Fruit fly (Drosophila melanogaster) whole organism, embryonic: ENCODE measurements around the gene CG43318.
A peak's percentile ranks its signal among the peaks of the same experiment; 100 is the strongest.

Source experiments
- Aef1 ChIP-seq: fragments of 200-800 bp; sonication (Bioruptor generic); IDR thresholded peaks from 3 replicates; pipeline ENCODE4 v1.3.6; 2022; ENCODE audit warnings: missing biosample characterization, missing genetic modification characterization
- Atf-2 ChIP-seq: fragments of 200-800 bp; sonication (Bioruptor generic); optimal IDR thresholded peaks from 2 replicates; lab custom pipeline; 2016; ENCODE audit warnings: missing biosample characterization, missing genetic modification characterization
- Atf3 ChIP-seq: fragments of 200-800 bp; sonication (Bioruptor generic); optimal IDR thresholded peaks from 3 replicates; lab custom pipeline; 2016; ENCODE audit warnings: missing biosample characterization, missing genetic modification characterization
- B-H1 ChIP-seq: fragments of 200-800 bp; sonication (Bioruptor generic); IDR thresholded peaks from 3 replicates; pipeline ENCODE4 v1.3.6; 2022; ENCODE audit warnings: missing biosample characterization, missing genetic modification characterization
- CG11093 ChIP-seq: fragments of 200-800 bp; sonication (Bioruptor generic); IDR thresholded peaks from 3 replicates; pipeline ENCODE4 v1.3.6; 2022; ENCODE audit warnings: missing biosample characterization, missing genetic modification characterization
- CG11247 ChIP-seq: fragments of 200-800 bp; sonication (Bioruptor generic); IDR thresholded peaks from 2 replicates; pipeline ENCODE4 v1.3.6; 2022; ENCODE audit warnings: missing biosample characterization, missing genetic modification characterization
- CG11504 ChIP-seq: fragments of 200-800 bp; sonication (Bioruptor generic); optimal IDR thresholded peaks from 3 replicates; lab custom pipeline; 2019; ENCODE audit warnings: missing biosample characterization, mild to moderate bottlenecking, missing genetic modification characterization, moderate library complexity
- CG11695 ChIP-seq: fragments of 200-800 bp; sonication (Bioruptor generic); IDR thresholded peaks from 3 replicates; pipeline ENCODE4 v1.3.6; 2022; ENCODE audit warnings: missing biosample characterization, missing genetic modification characterization
- CG12219 ChIP-seq: fragments of 200-800 bp; sonication (Bioruptor generic); optimal IDR thresholded peaks from 3 replicates; lab custom pipeline; 2018; ENCODE audit warnings: missing biosample characterization, mild to moderate bottlenecking, missing genetic modification characterization
- CG13775 ChIP-seq: fragments of 200-800 bp; sonication (Bioruptor generic); optimal IDR thresholded peaks from 3 replicates; lab custom pipeline; 2017; ENCODE audit warnings: missing biosample characterization, mild to moderate bottlenecking, missing genetic modification characterization
- CG15514 ChIP-seq: fragments of 200-800 bp; sonication (Bioruptor generic); optimal IDR thresholded peaks from 3 replicates; lab custom pipeline; 2017; ENCODE audit warnings: missing biosample characterization, missing genetic modification characterization, mild to moderate bottlenecking, moderate library complexity, missing genetic modification reagents
- CG1603 ChIP-seq: fragments of 200-800 bp; sonication (Bioruptor generic); optimal IDR thresholded peaks from 2 replicates; lab custom pipeline; 2019; ENCODE audit warnings: missing biosample characterization, mild to moderate bottlenecking, missing genetic modification characterization, moderate library complexity
- CG2889 ChIP-seq: fragments of 200-800 bp; sonication (Bioruptor generic); IDR thresholded peaks from 3 replicates; pipeline ENCODE4 v1.3.6; 2022; ENCODE audit warnings: missing biosample characterization, missing genetic modification characterization
- CG30403 ChIP-seq: fragments of 200-800 bp; sonication (Bioruptor generic); optimal IDR thresholded peaks from 3 replicates; lab custom pipeline; 2016; ENCODE audit warnings: missing biosample characterization, missing genetic modification characterization
- CG32772 ChIP-seq: fragments of 200-800 bp; sonication (Bioruptor generic); IDR thresholded peaks from 2 replicates; pipeline ENCODE4 v1.3.6; 2022; ENCODE audit warnings: missing biosample characterization, missing genetic modification characterization
- CG3847 ChIP-seq: fragments of 200-800 bp; sonication (Bioruptor generic); IDR thresholded peaks from 2 replicates; pipeline ENCODE4 v1.3.6; 2022; ENCODE audit warnings: missing biosample characterization, missing genetic modification characterization
- CG42726 ChIP-seq: fragments of 200-800 bp; sonication (Bioruptor generic); IDR thresholded peaks from 2 replicates; pipeline ENCODE4 v1.3.6; 2022; ENCODE audit warnings: missing biosample characterization, missing genetic modification characterization; ENCODE audit not compliant: partially characterized antibody
- CG4730 ChIP-seq: fragments of 200-800 bp; sonication (Bioruptor generic); IDR thresholded peaks from 2 replicates; pipeline ENCODE4 v1.3.6; 2022; ENCODE audit warnings: missing biosample characterization, missing genetic modification characterization
- CG8924 ChIP-seq: fragments of 200-800 bp; optimal IDR thresholded peaks from 3 replicates; lab custom pipeline; 2019; ENCODE audit warnings: missing biosample characterization, mild to moderate bottlenecking, missing genetic modification characterization, moderate library complexity
- CoRest ChIP-seq: fragments of 200-800 bp; sonication (Bioruptor generic); optimal IDR thresholded peaks from 3 replicates; lab custom pipeline; 2018; ENCODE audit warnings: missing biosample characterization, mild to moderate bottlenecking, missing genetic modification characterization, moderate library complexity
- Dek ChIP-seq: fragments of 200-800 bp; sonication (Bioruptor generic); optimal IDR thresholded peaks from 3 replicates; lab custom pipeline; 2019; ENCODE audit warnings: missing biosample characterization, mild to moderate bottlenecking, missing genetic modification characterization, moderate library complexity
- Hey ChIP-seq: fragments of 200-800 bp; sonication (Bioruptor generic); optimal IDR thresholded peaks from 3 replicates; lab custom pipeline; 2018; ENCODE audit warnings: missing biosample characterization, mild to moderate bottlenecking, missing genetic modification characterization
- HmgD ChIP-seq: fragments of 200-800 bp; sonication (Bioruptor generic); optimal IDR thresholded peaks from 3 replicates; lab custom pipeline; 2016; ENCODE audit warnings: missing biosample characterization, missing genetic modification characterization
- Med ChIP-seq: fragments of 200-800 bp; sonication (Bioruptor generic); peaks from one replicate; lab custom pipeline; 2016; ENCODE audit warnings: missing biosample characterization, missing genetic modification characterization, mild to moderate bottlenecking, inconsistent platforms, moderate library complexity
- Nf-YB ChIP-seq: fragments of 200-800 bp; sonication (Bioruptor generic); optimal IDR thresholded peaks from 3 replicates; lab custom pipeline; 2019; ENCODE audit warnings: missing biosample characterization, mild to moderate bottlenecking, missing genetic modification characterization, moderate library complexity
- Opbp ChIP-seq: fragments of 200-800 bp; sonication (Bioruptor generic); IDR thresholded peaks from 3 replicates; pipeline ENCODE4 v1.3.6; 2022; ENCODE audit warnings: missing biosample characterization, missing genetic modification characterization; ENCODE audit not compliant: partially characterized antibody
- Pdp1 ChIP-seq, 2 experiments: fragments of 200-800 bp; sonication (Bioruptor generic); optimal IDR thresholded peaks; 3 replicates each; lab custom pipeline; 2016; ENCODE audit warnings: missing biosample characterization in 2 of 2, missing genetic modification characterization in 2 of 2, mild to moderate bottlenecking in 1 of 2, moderate library complexity in 1 of 2
- Scr ChIP-seq: fragments of 200-800 bp; sonication (Bioruptor generic); IDR thresholded peaks from 2 replicates; pipeline ENCODE4 v1.3.6; 2022; ENCODE audit warnings: missing biosample characterization, missing genetic modification characterization; ENCODE audit not compliant: partially characterized antibody
- chn ChIP-seq: fragments of 200-800 bp; sonication (Bioruptor generic); optimal IDR thresholded peaks from 2 replicates; lab custom pipeline; 2016; ENCODE audit warnings: missing biosample characterization, missing genetic modification characterization
- ci ChIP-seq: fragments of 200-800 bp; sonication (Bioruptor generic); IDR thresholded peaks from 3 replicates; pipeline ENCODE4 v1.3.6; 2022; ENCODE audit warnings: missing biosample characterization, missing genetic modification characterization
- crc ChIP-seq: fragments of 200-800 bp; sonication (Bioruptor generic); optimal IDR thresholded peaks from 2 replicates; lab custom pipeline; 2016; ENCODE audit warnings: missing biosample characterization, missing genetic modification characterization
- crp ChIP-seq, 2 experiments: fragments of 200-800 bp; sonication (Bioruptor generic); optimal IDR thresholded peaks; 2 replicates in 1 of 2; 3 replicates in 1 of 2; lab custom pipeline; 2017; ENCODE audit warnings: missing biosample characterization in 2 of 2, missing genetic modification characterization in 2 of 2, mild to moderate bottlenecking in 1 of 2, moderate library complexity in 1 of 2
- emc ChIP-seq: fragments of 200-800 bp; sonication (Bioruptor generic); optimal IDR thresholded peaks from 2 replicates; lab custom pipeline; 2016; ENCODE audit warnings: missing biosample characterization, missing genetic modification characterization
- ems ChIP-seq: fragments of 200-800 bp; sonication (Bioruptor generic); optimal IDR thresholded peaks from 3 replicates; lab custom pipeline; 2016; ENCODE audit warnings: missing biosample characterization, missing genetic modification characterization
- eyg ChIP-seq: fragments of 200-800 bp; sonication (Bioruptor generic); optimal IDR thresholded peaks from 3 replicates; lab custom pipeline; 2016; ENCODE audit warnings: missing biosample characterization, missing genetic modification characterization
- fd64A ChIP-seq: fragments of 200-800 bp; sonication (Bioruptor generic); optimal IDR thresholded peaks from 3 replicates; lab custom pipeline; 2018; ENCODE audit warnings: missing biosample characterization, mild to moderate bottlenecking, missing genetic modification characterization
- fru ChIP-seq: fragments of >200 bp; optimal IDR thresholded peaks from 2 replicates; lab custom pipeline; 2017
- ftz-f1 ChIP-seq: fragments of 200-800 bp; sonication (Bioruptor generic); optimal IDR thresholded peaks from 2 replicates; lab custom pipeline; 2016; ENCODE audit warnings: missing biosample characterization, missing genetic modification characterization
- gce ChIP-seq: fragments of 200-800 bp; sonication (Bioruptor generic); IDR thresholded peaks from 3 replicates; pipeline ENCODE4 v1.3.6; 2022; ENCODE audit warnings: missing biosample characterization, missing genetic modification characterization
- gem ChIP-seq: fragments of 200-800 bp; sonication (Bioruptor generic); optimal IDR thresholded peaks from 2 replicates; lab custom pipeline; 2019; ENCODE audit warnings: missing biosample characterization, mild to moderate bottlenecking, missing genetic modification characterization, moderate library complexity
- grau ChIP-seq: fragments of 200-800 bp; optimal IDR thresholded peaks from 3 replicates; lab custom pipeline; 2019; ENCODE audit warnings: missing biosample characterization, mild to moderate bottlenecking, missing genetic modification characterization, moderate library complexity
- h ChIP-seq: fragments of >200 bp; optimal IDR thresholded peaks from 2 replicates; lab custom pipeline; 2017
- phol ChIP-seq: fragments of 200-800 bp; sonication (Bioruptor generic); optimal IDR thresholded peaks from 3 replicates; lab custom pipeline; 2018; ENCODE audit warnings: missing biosample characterization, mild to moderate bottlenecking, missing genetic modification characterization, moderate library complexity
- run ChIP-seq: fragments of 200-800 bp; sonication (Bioruptor generic); optimal IDR thresholded peaks from 3 replicates; lab custom pipeline; 2018; ENCODE audit warnings: missing biosample characterization, mild to moderate bottlenecking, missing genetic modification characterization
- sc ChIP-seq, 3 experiments: fragments of >200 bp in 2 of 3; fragments of 200-800 bp in 1 of 3; sonication (Bioruptor generic) in 1 of 3; optimal IDR thresholded peaks; 2 replicates in 2 of 3; 3 replicates in 1 of 3; lab custom pipeline; 2017; ENCODE audit warnings: mild to moderate bottlenecking in 1 of 3, missing biosample characterization in 1 of 3, missing genetic modification characterization in 1 of 3, missing genetic modification reagents in 1 of 3
- sna ChIP-seq: fragments of 200-800 bp; sonication (Bioruptor generic); IDR thresholded peaks from 2 replicates; pipeline ENCODE4 v1.3.6; 2022; ENCODE audit warnings: missing biosample characterization, missing genetic modification characterization; ENCODE audit not compliant: partially characterized antibody
- sr ChIP-seq: fragments of 200-800 bp; sonication (Bioruptor generic); IDR thresholded peaks from 3 replicates; pipeline ENCODE4 v1.3.6; 2022; ENCODE audit warnings: missing biosample characterization, missing genetic modification characterization
- tin ChIP-seq: fragments of 200-800 bp; sonication (Bioruptor generic); optimal IDR thresholded peaks from 3 replicates; lab custom pipeline; 2016; ENCODE audit warnings: missing biosample characterization, missing genetic modification characterization
- tll ChIP-seq, 2 experiments: fragments of 200-800 bp in 1 of 2; fragments of >200 bp in 1 of 2; sonication (Bioruptor generic) in 1 of 2; optimal IDR thresholded peaks; 2 replicates each; lab custom pipeline; 2017 to 2019; ENCODE audit warnings: missing biosample characterization in 2 of 2, missing genetic modification characterization in 2 of 2, mild to moderate bottlenecking in 1 of 2, moderate library complexity in 1 of 2
- tna ChIP-seq: fragments of 200-800 bp; sonication (Bioruptor generic); IDR thresholded peaks from 2 replicates; pipeline ENCODE4 v1.3.6; 2022; ENCODE audit warnings: missing biosample characterization, missing genetic modification characterization; ENCODE audit not compliant: partially characterized antibody
- ttk ChIP-seq: fragments of 200-800 bp; sonication (Bioruptor generic); IDR thresholded peaks from 2 replicates; pipeline ENCODE4 v2.1.2; 2022; ENCODE audit warnings: missing biosample characterization, missing genetic modification characterization

The CG43318 gene

DNA sequence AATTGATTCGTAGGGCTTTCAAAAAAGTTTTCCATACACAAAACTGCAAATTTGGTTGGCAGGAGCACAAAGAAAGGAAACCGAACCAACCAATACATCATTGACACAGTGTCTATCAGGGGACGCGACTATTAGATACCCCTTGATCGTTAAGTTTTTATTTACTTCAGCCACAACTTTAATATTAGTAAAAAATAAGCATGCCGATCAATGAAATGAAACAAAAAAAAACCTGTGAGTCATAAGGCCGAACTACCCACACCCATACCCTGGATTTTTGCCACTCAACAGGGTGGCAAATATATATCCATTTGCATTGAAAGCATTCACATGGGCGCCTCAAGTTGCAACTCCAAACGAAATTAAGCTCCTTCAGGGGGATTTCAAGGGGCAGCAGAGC, 17.0 kb downstream of the CG43318 start (continued):
- TF ChIP-seq CG11093 (GFP tag; lab: Robert Waterston, UW), result no peak
- TF ChIP-seq CoRest (tag; lab: Kevin White, UChicago), result no peak
- no peak for TF ChIP-seq sna (GFP tag; lab: Robert Waterston, UW)
- TF ChIP-seq CG8924 (tag; lab: Kevin White, UChicago), result no peak
- TF ChIP-seq ftz-f1 (GFP tag; lab: Kevin White, UChicago), result no peak
- no peak for TF ChIP-seq sc (optimal IDR thresholded peaks at IDR 0.05; lab: Kevin White, UChicago)
- no peak for TF ChIP-seq sc (GFP tag; optimal IDR thresholded peaks at IDR 0.05; lab: Kevin White, UChicago)
- TF ChIP-seq eyg (GFP tag; lab: Kevin White, UChicago), result no peak
- peak; percentile 43 for TF ChIP-seq chn (GFP tag; lab: Kevin White, UChicago)
- no peak for TF ChIP-seq emc
- no peak for TF ChIP-seq CG12219
- no peak for TF ChIP-seq tin (GFP tag; lab: Kevin White, UChicago)
- TF ChIP-seq Nf-YB (GFP tag; lab: Kevin White, UChicago), result no peak
- no peak for TF ChIP-seq ems
- no peak for TF ChIP-seq CG30403 (GFP tag; lab: Kevin White, UChicago)
- TF ChIP-seq Med (GFP tag; lab: Kevin White, UChicago), result no peak
- no peak for TF ChIP-seq CG32772 (GFP tag; lab: Robert Waterston, UW)
- TF ChIP-seq Atf-2, result no peak
- TF ChIP-seq fd64A (GFP tag; lab: Kevin White, UChicago), result no peak
- no peak for TF ChIP-seq Opbp (GFP tag; lab: Robert Waterston, UW)
- 0 out of 2 replicates have a peak, but pooled peaks have one; percentile 39 for TF ChIP-seq CG4730
- TF ChIP-seq Atf3 (GFP tag; lab: Kevin White, UChicago), result no peak
- no peak for TF ChIP-seq CG2889 (GFP tag; lab: Robert Waterston, UW)
- TF ChIP-seq CG42726 (GFP tag; lab: Robert Waterston, UW), result no peak
- TF ChIP-seq CG1603 (tag; lab: Kevin White, UChicago), result no peak
- TF ChIP-seq Aef1 (GFP tag; lab: Robert Waterston, UW), result no peak
- peak; percentile 60; the same call in 1 of the 3 replicates for TF ChIP-seq ci (GFP tag; lab: Robert Waterston, UW)
- peak in 1 of 2 experiments; percentile 2 for TF ChIP-seq Pdp1 (GFP tag; optimal IDR thresholded peaks at IDR 0.05; lab: Kevin White, UChicago)
- no peak for TF ChIP-seq run
- peak; percentile 50; the same call in 1 of the 2 replicates for TF ChIP-seq ttk (GFP tag; lab: Robert Waterston, UW)
- no peak for TF ChIP-seq sr (GFP tag; lab: Robert Waterston, UW)
- no peak for TF ChIP-seq CG3847 (GFP tag; lab: Robert Waterston, UW)
- no peak for TF ChIP-seq h (lab: Kevin White, UChicago)
- no peak for TF ChIP-seq CG15514 (GFP tag; lab: Kevin White, UChicago)
- no peak for TF ChIP-seq crp (GFP tag; optimal IDR thresholded peaks at IDR 0.05; lab: Kevin White, UChicago)
- no peak for TF ChIP-seq CG13775
- TF ChIP-seq fru (lab: Kevin White, UChicago), result no peak
- no peak for TF ChIP-seq CG11695
- no peak for TF ChIP-seq Scr (GFP tag; lab: Robert Waterston, UW)
- TF ChIP-seq Hey (tag; lab: Kevin White, UChicago), result no peak
- TF ChIP-seq gce (GFP tag; lab: Robert Waterston, UW), result no peak
- peak; percentile 53 for TF ChIP-seq gem (tag; lab: Kevin White, UChicago)
- no peak for TF ChIP-seq tll (GFP tag; optimal IDR thresholded peaks at IDR 0.05; lab: Kevin White, UChicago)
- TF ChIP-seq CG11504 (tag; lab: Kevin White, UChicago), result no peak
- TF ChIP-seq tna (GFP tag; lab: Robert Waterston, UW), result no peak
- TF ChIP-seq phol (tag; lab: Kevin White, UChicago), result peak; percentile 7
- TF ChIP-seq crc (GFP tag; lab: Kevin White, UChicago), result no peak
- peak; percentile 16; the same call in 1 of the 3 replicates for TF ChIP-seq B-H1 (GFP tag; lab: Robert Waterston, UW)
- no peak for TF ChIP-seq grau (tag; lab: Kevin White, UChicago)
- no peak for TF ChIP-seq Dek (tag; lab: Kevin White, UChicago)
- TF ChIP-seq CG11247, result peak; percentile 33; the same call in 1 of the 2 replicates
- TF ChIP-seq HmgD (GFP tag; lab: Kevin White, UChicago), result no peak
